Fruit fly (Drosophila melanogaster): ENCODE measurements around the gene CG45486.

The CG45486 gene

dm6 chrX:19897328-19897990 is 12.5 kb downstream of the CG45486 start:
- no peak for TF ChIP-seq pan (optimal IDR thresholded peaks at IDR 0.05)
- TF ChIP-seq Dll (optimal IDR thresholded peaks at IDR 0.05): no peak
- no peak for TF ChIP-seq CG8478 (optimal IDR thresholded peaks at IDR 0.05)
- no peak for TF ChIP-seq EcR (GFP tag; optimal IDR thresholded peaks at IDR 0.05)
- no peak for TF ChIP-seq psq (optimal IDR thresholded peaks at IDR 0.05)
- no peak for TF ChIP-seq usp (GFP tag; optimal IDR thresholded peaks at IDR 0.05)

dm6 chrX:19892070-19892469 is 17.8 kb downstream of the CG45486 start:
- TF ChIP-seq CG8478 (optimal IDR thresholded peaks at IDR 0.05) (no peak), Dll (optimal IDR thresholded peaks at IDR 0.05) (no peak), EcR (GFP tag; optimal IDR thresholded peaks at IDR 0.05) (no peak), psq (optimal IDR thresholded peaks at IDR 0.05) (no peak), pan (optimal IDR thresholded peaks at IDR 0.05) (no peak), usp (GFP tag; optimal IDR thresholded peaks at IDR 0.05) (no peak)

- TF ChIP-seq pan (optimal IDR thresholded peaks at IDR 0.05): no peak
- no peak for TF ChIP-seq Dll (optimal IDR thresholded peaks at IDR 0.05)
- TF ChIP-seq CG8478 (optimal IDR thresholded peaks at IDR 0.05): no peak
- no peak for TF ChIP-seq EcR (GFP tag; optimal IDR thresholded peaks at IDR 0.05)
- no peak for TF ChIP-seq usp (GFP tag; optimal IDR thresholded peaks at IDR 0.05)
These were observed 19.8 kb downstream of the CG45486 start, which contains the start of gene amn for dm6 chrX:19890010-19890665. amn (minus strand) TSS chrX:19890060.

- TF ChIP-seq usp (GFP tag; optimal IDR thresholded peaks at IDR 0.05) (no peak), Dll (optimal IDR thresholded peaks at IDR 0.05) (no peak), CG8478 (optimal IDR thresholded peaks at IDR 0.05) (no peak), pan (optimal IDR thresholded peaks at IDR 0.05) (no peak), EcR (GFP tag; optimal IDR thresholded peaks at IDR 0.05) (no peak), psq (optimal IDR thresholded peaks at IDR 0.05) (no peak)
These were observed 20.7 kb downstream of the CG45486 start for dm6 chrX:19889128-19889756.

DNA sequence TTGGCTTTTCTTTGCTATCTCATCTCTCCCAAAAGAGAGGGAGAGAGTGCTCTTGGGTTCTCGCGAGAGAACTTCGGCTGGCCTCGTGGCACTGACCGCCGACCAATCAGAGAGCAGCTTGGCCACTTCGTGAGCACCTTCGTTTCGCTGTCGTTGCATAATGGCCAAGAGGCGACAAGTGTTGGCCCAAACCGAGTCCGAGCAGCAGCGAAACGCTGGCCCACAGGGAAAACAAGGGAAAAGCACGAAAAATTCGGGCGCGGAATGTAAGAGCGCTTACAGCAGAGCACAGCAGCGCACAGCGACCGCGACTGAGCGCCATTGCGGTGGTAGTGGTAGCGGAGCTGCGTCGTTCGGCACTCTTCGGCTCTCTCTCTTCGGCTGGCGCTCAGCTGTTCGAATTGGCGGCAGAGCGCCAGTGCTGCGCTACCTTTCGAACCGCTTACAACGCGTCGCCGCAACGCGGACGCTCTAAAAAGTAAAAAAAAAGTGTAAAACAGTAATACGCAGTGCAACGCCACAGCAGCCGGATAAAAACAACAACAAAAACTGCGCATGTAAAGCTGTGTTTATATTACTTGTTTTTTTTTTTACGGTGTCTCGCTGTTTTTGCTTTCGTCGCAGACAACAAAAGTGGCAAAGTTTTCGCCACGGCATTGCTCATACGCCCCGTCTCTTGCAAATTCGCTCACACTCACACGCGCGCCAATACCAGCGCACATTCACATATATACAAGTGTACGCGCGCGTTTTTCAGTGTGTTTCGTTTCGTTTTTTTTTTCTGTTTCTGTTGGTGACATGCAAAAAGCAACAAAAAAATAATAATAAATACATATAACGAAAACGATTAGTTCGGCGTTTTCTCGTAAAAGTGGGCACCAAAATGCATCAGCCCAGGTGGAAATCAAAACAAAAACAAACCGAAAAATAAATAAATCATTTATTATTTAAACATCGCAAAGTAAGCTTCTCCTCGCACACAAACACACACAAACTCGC is 22.7 kb downstream of the CG45486 start:
- TF ChIP-seq pan (optimal IDR thresholded peaks at IDR 0.05) (no peak), CG8478 (optimal IDR thresholded peaks at IDR 0.05) (peak; percentile 45), Dll (optimal IDR thresholded peaks at IDR 0.05) (peak; percentile 88)

DNA sequence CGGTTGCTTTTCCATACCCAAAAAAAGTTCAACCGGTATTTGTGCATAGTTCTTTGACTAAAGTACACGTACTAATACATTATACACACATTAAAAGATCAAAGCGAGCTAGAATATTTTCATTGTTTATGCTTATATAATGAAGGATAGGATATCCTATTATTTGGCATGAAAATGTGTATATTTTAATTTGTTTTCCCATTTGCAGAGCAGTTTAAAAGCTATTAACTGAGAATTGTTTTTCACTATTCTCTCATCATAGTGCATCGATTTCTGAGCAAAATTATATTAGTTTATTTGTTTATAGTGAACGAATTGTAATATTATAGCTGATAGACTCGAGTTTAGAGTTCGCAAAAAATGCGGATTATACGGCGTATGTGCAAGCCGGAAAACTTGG is 23.4 kb downstream of the CG45486 start:
- TF ChIP-seq pan (optimal IDR thresholded peaks at IDR 0.05): no peak
- TF ChIP-seq usp (GFP tag; optimal IDR thresholded peaks at IDR 0.05): no peak
- TF ChIP-seq psq (optimal IDR thresholded peaks at IDR 0.05): no peak

dm6 chrX:19884204-19884603 is 25.7 kb downstream of the CG45486 start:
- TF ChIP-seq EcR (GFP tag; optimal IDR thresholded peaks at IDR 0.05) (no peak), CG8478 (optimal IDR thresholded peaks at IDR 0.05) (no peak), pan (optimal IDR thresholded peaks at IDR 0.05) (no peak), usp (GFP tag; optimal IDR thresholded peaks at IDR 0.05) (no peak), psq (optimal IDR thresholded peaks at IDR 0.05) (no peak), Dll (optimal IDR thresholded peaks at IDR 0.05) (no peak)

DNA sequence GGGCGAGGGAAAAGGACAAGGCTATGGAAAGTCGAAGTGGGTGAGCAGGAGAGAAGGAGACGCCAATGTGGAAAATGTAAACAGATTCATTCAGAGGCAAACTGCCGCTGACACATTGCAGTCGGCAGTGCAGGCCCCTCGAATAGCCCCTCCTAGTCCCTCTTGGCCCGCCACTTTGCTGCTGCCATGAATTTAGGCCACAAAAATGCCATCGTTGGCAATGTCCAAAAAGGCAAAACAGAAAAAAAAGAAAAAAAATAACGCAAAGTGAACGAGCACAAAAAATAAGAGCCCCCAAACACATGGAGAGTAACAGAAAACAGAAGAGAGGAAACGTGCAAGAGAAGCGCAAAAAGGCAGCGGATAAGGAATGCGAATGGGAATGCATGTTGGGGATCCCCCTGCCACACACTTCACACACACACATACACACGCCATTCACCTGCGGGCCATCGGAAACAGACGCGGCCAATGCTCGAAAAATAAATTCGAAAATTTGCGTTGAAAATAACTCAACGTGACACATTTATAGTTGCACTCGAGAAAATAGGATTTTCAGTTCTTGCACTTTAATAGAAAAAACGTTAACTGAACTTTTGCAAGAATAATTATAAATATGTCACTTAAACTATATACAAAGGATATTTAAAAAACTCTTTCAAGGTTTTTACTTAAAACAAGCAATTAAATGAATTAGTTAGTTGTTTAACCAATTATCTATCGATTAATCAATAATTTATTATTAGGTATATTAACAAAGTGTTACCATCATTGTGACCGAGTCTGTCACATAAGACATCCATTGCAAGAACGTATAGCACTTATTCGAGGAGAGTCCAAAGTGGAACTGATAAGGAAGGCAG is 31.3 kb downstream of the CG45486 start:
- no peak for TF ChIP-seq CG8478 (optimal IDR thresholded peaks at IDR 0.05)
- no peak for TF ChIP-seq EcR (GFP tag; optimal IDR thresholded peaks at IDR 0.05)
- no peak for TF ChIP-seq Dll (optimal IDR thresholded peaks at IDR 0.05)
- TF ChIP-seq usp (GFP tag; optimal IDR thresholded peaks at IDR 0.05): no peak
- no peak for TF ChIP-seq pan (optimal IDR thresholded peaks at IDR 0.05)
- no peak for TF ChIP-seq psq (optimal IDR thresholded peaks at IDR 0.05)

dm6 chrX:19876836-19877468 is 33.0 kb downstream of the CG45486 start:
- no peak for TF ChIP-seq usp (GFP tag; optimal IDR thresholded peaks at IDR 0.05)
- TF ChIP-seq Dll (optimal IDR thresholded peaks at IDR 0.05): peak; percentile 67

DNA sequence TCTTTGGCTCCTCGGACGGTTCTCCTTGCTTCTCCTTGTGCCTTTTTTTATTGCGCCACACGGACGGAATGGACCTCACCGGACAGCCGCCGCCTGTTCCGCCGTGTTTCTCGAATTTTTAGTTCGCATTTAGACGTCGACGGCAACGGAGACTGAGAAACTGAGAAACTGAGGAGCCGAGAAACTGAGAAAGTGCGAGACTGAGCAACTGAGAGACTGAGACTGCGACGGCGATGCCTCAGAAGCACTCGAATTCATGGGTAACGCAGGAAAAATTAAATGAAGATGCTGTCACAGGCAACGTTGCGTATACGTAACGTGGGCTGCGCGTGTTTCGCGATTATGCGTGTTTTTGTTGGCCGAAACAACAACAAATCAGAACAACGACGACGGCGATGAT is 34.3 kb downstream of the CG45486 start:
- TF ChIP-seq psq (optimal IDR thresholded peaks at IDR 0.05): no peak
- TF ChIP-seq EcR (GFP tag; optimal IDR thresholded peaks at IDR 0.05): no peak
- TF ChIP-seq usp (GFP tag; optimal IDR thresholded peaks at IDR 0.05): no peak
- no peak for TF ChIP-seq pan (optimal IDR thresholded peaks at IDR 0.05)
- TF ChIP-seq CG8478 (optimal IDR thresholded peaks at IDR 0.05): no peak
- no peak for TF ChIP-seq Dll (optimal IDR thresholded peaks at IDR 0.05)
